Worm (Caenorhabditis elegans) whole organism, young adult: ENCODE data around the gene C49C8.1.

ENCODE experiments used
- B0261.1 ChIP-seq: sonication (generic microtip); optimal IDR thresholded peaks from 2 replicates; lab custom pipeline; 2016; ENCODE audit warnings: mild to moderate bottlenecking, missing genetic modification characterization, moderate library complexity, missing compliant biosample characterization
- B0336.3 ChIP-seq: fragments of 200-800 bp; sonication (Bioruptor generic); IDR thresholded peaks from 2 replicates; pipeline ENCODE4 v1.3.6; 2022; ENCODE audit warnings: missing genetic modification characterization, missing compliant biosample characterization
- C17E4.6 ChIP-seq: fragments of 200-800 bp; sonication (Bioruptor generic); IDR thresholded peaks from 2 replicates; pipeline ENCODE4 v1.3.6; 2022; ENCODE audit warnings: missing genetic modification reagents, missing genetic modification characterization, missing compliant biosample characterization
- D2030.7 ChIP-seq: fragments of 200-800 bp; sonication (Bioruptor generic); IDR thresholded peaks from 2 replicates; pipeline ENCODE4 v1.3.6; 2022; ENCODE audit warnings: missing genetic modification reagents, missing genetic modification characterization, missing compliant biosample characterization
- F55B11.4 ChIP-seq: sonication (generic microtip); optimal IDR thresholded peaks from 2 replicates; lab custom pipeline; 2016; ENCODE audit warnings: missing compliant biosample characterization, missing genetic modification characterization, borderline replicate concordance; ENCODE audit not compliant: insufficient read depth
- F57A8.1 ChIP-seq: fragments of 200-800 bp; sonication (Bioruptor generic); optimal IDR thresholded peaks from 2 replicates; lab custom pipeline; 2018; ENCODE audit warnings: mild to moderate bottlenecking, missing genetic modification characterization, moderate library complexity, missing compliant biosample characterization
- T07F8.4 ChIP-seq: sonication (generic microtip); optimal IDR thresholded peaks from 2 replicates; lab custom pipeline; 2016; ENCODE audit warnings: mild to moderate bottlenecking, missing genetic modification characterization, moderate library complexity, missing compliant biosample characterization
- T26A5.8 ChIP-seq: sonication (generic microtip); optimal IDR thresholded peaks from 2 replicates; lab custom pipeline; 2016; ENCODE audit warnings: missing genetic modification characterization, missing compliant biosample characterization
- ama-1 ChIP-seq, 3 experiments: fragments of 150-350 bp in 1 of 3; sonication (generic microtip) in 2 of 3; optimal IDR thresholded peaks; 2 replicates each; lab custom pipeline; 2014 to 2018; ENCODE audit warnings: missing biosample characterization in 2 of 3, missing genetic modification characterization in 2 of 3, missing genetic modification reagents in 2 of 3
- atf-7 ChIP-seq: sonication (generic microtip); optimal IDR thresholded peaks from 2 replicates; lab custom pipeline; 2017; ENCODE audit warnings: mild to moderate bottlenecking, missing genetic modification characterization, missing compliant biosample characterization
- attf-3 ChIP-seq: fragments of 200-800 bp; sonication (Bioruptor generic); conservative IDR thresholded peaks from 2 replicates; pipeline ENCODE4 v1.3.6; 2022; ENCODE audit warnings: missing genetic modification reagents, missing genetic modification characterization, missing compliant biosample characterization
- attf-5 ChIP-seq: fragments of 200-800 bp; sonication (Bioruptor generic); optimal IDR thresholded peaks from 2 replicates; lab custom pipeline; 2018; ENCODE audit warnings: mild to moderate bottlenecking, missing genetic modification characterization, missing compliant biosample characterization
- bed-1 ChIP-seq: fragments of 200-800 bp; sonication (Bioruptor generic); IDR thresholded peaks from 2 replicates; pipeline ENCODE4 v1.3.6; 2022; ENCODE audit warnings: missing genetic modification reagents, missing genetic modification characterization, missing compliant biosample characterization
- cebp-1 ChIP-seq, 2 experiments: fragments of 200-800 bp in 1 of 2; sonication (Bioruptor generic) in 1 of 2; sonication (generic microtip) in 1 of 2; IDR thresholded peaks in 1 of 2; optimal IDR thresholded peaks in 1 of 2; 2 replicates each; pipeline versions ENCODE4 v1.3.6 to Lab custom; 2017 to 2022; ENCODE audit warnings: missing compliant biosample characterization in 2 of 2, missing genetic modification characterization in 2 of 2, mild to moderate bottlenecking in 1 of 2, missing genetic modification reagents in 1 of 2, moderate library complexity in 1 of 2
- cebp-2 ChIP-seq: fragments of 200-800 bp; sonication (Bioruptor generic); IDR thresholded peaks from 2 replicates; pipeline ENCODE4 v1.3.6; 2022; ENCODE audit warnings: missing genetic modification characterization, missing compliant biosample characterization
- ceh-79 ChIP-seq: sonication (generic microtip); optimal IDR thresholded peaks from 2 replicates; lab custom pipeline; 2017; ENCODE audit warnings: mild to moderate bottlenecking, missing genetic modification characterization, missing compliant biosample characterization
- die-1 ChIP-seq: sonication (generic microtip); optimal IDR thresholded peaks from 2 replicates; lab custom pipeline; 2016; ENCODE audit warnings: missing genotype, mild to moderate bottlenecking, missing genetic modification characterization, missing compliant biosample characterization
- efl-1 ChIP-seq: fragments of 150-350 bp; optimal IDR thresholded peaks from 2 replicates; lab custom pipeline; 2014; ENCODE audit warnings: missing biosample characterization, missing genetic modification reagents, missing genetic modification characterization
- ets-4 ChIP-seq: fragments of 200-800 bp; sonication (Bioruptor generic); optimal IDR thresholded peaks from 2 replicates; lab custom pipeline; 2018; ENCODE audit warnings: mild to moderate bottlenecking, missing genetic modification characterization, missing compliant biosample characterization
- hlh-12 ChIP-seq: sonication (generic microtip); optimal IDR thresholded peaks from 2 replicates; lab custom pipeline; 2016; ENCODE audit warnings: missing genetic modification characterization, missing compliant biosample characterization
- let-607 ChIP-seq, 2 experiments: fragments of 200-800 bp in 1 of 2; sonication (Bioruptor generic) in 1 of 2; sonication (generic microtip) in 1 of 2; optimal IDR thresholded peaks; 2 replicates each; lab custom pipeline; 2016 to 2018; ENCODE audit warnings: mild to moderate bottlenecking in 2 of 2, missing compliant biosample characterization in 2 of 2, missing genetic modification characterization in 2 of 2, moderate library complexity in 2 of 2, missing genotype in 1 of 2
- lin-26 ChIP-seq: fragments of 200-800 bp; sonication (Bioruptor generic); IDR thresholded peaks from 2 replicates; pipeline ENCODE4 v1.3.6; 2022; ENCODE audit warnings: missing genetic modification reagents, missing genetic modification characterization, missing compliant biosample characterization
- lin-40 ChIP-seq: sonication (generic microtip); optimal IDR thresholded peaks from 2 replicates; lab custom pipeline; 2016; ENCODE audit warnings: missing genetic modification characterization, mild to moderate bottlenecking, missing compliant biosample characterization, missing genotype, missing genetic modification reagents
- lir-1 ChIP-seq: fragments of 200-800 bp; sonication (Bioruptor generic); conservative IDR thresholded peaks from 2 replicates; pipeline ENCODE4 v1.3.6; 2022; ENCODE audit warnings: missing genetic modification reagents, missing genetic modification characterization, missing compliant biosample characterization
- lsy-27 ChIP-seq: sonication (generic microtip); optimal IDR thresholded peaks from 2 replicates; lab custom pipeline; 2017; ENCODE audit warnings: missing genetic modification characterization, mild to moderate bottlenecking, missing compliant biosample characterization, antibody characterized with exemption, missing genotype, borderline replicate concordance; ENCODE audit not compliant: insufficient read depth
- madf-10 ChIP-seq: sonication (generic microtip); optimal IDR thresholded peaks from 2 replicates; lab custom pipeline; 2016; ENCODE audit warnings: mild to moderate bottlenecking, missing genetic modification characterization, missing compliant biosample characterization
- madf-3 ChIP-seq: fragments of 200-800 bp; sonication (Bioruptor generic); IDR thresholded peaks from 2 replicates; pipeline ENCODE4 v1.3.6; 2022; ENCODE audit warnings: missing genetic modification reagents, missing genetic modification characterization, missing compliant biosample characterization
- mcd-1 ChIP-seq: fragments of 200-800 bp; sonication (Bioruptor generic); IDR thresholded peaks from 2 replicates; pipeline ENCODE4 v1.3.6; 2022; ENCODE audit warnings: missing genetic modification reagents, missing genetic modification characterization, missing compliant biosample characterization
- nfya-1 ChIP-seq: sonication (generic microtip); optimal IDR thresholded peaks from 2 replicates; lab custom pipeline; 2017; ENCODE audit warnings: antibody characterized with exemption, missing compliant biosample characterization, missing genetic modification characterization, borderline replicate concordance; ENCODE audit not compliant: insufficient read depth
- nhr-27 ChIP-seq: fragments of 200-800 bp; sonication (Bioruptor generic); optimal IDR thresholded peaks from 2 replicates; lab custom pipeline; 2018; ENCODE audit warnings: mild to moderate bottlenecking, missing genetic modification characterization, moderate library complexity, missing compliant biosample characterization
- nhr-80 ChIP-seq: sonication (generic microtip); optimal IDR thresholded peaks from 2 replicates; lab custom pipeline; 2016; ENCODE audit warnings: missing genetic modification characterization, missing compliant biosample characterization
- sea-2 ChIP-seq: fragments of 200-800 bp; sonication (Bioruptor generic); IDR thresholded peaks from 2 replicates; pipeline ENCODE4 v1.3.6; 2022; ENCODE audit warnings: missing genetic modification characterization, missing compliant biosample characterization
- snpc-3.4 ChIP-seq: sonication (generic microtip); optimal IDR thresholded peaks from 2 replicates; lab custom pipeline; 2017; ENCODE audit warnings: missing genetic modification characterization, mild to moderate bottlenecking, missing compliant biosample characterization, antibody characterized with exemption, moderate library complexity, missing genotype, missing genetic modification reagents
- tbp1 ChIP-seq: fragments of 200-800 bp; sonication (Bioruptor generic); optimal IDR thresholded peaks from 2 replicates; lab custom pipeline; 2018; ENCODE audit warnings: mild to moderate bottlenecking, missing genetic modification characterization, missing compliant biosample characterization

C49C8.1 gene

ce11 chrIV:8648502-8648901 is 5.9 kb upstream of the C49C8.1 start, which contains the start of gene cyp-33E1:
Gene cyp-33E1, minus strand, starts transcription at chrIV:8648602.
- TF ChIP-seq D2030.7 = no peak
- TF ChIP-seq let-607 (tag; optimal IDR thresholded peaks at IDR 0.05; lab: Kevin White, UChicago) = no peak
- no peak for TF ChIP-seq lsy-27 (tag; lab: Kevin White, UChicago)

- no peak for TF ChIP-seq madf-3 (GFP tag; lab: Robert Waterston, UW)
- peak; percentile 34 for TF ChIP-seq nhr-80
- TF ChIP-seq mcd-1 = no peak
These were observed 3.7 kb upstream of the C49C8.1 start, which contains the start of gene C49C8.2 for ce11 chrIV:8650696-8651095. Gene C49C8.2, plus strand, starts transcription at chrIV:8651088.

- TF ChIP-seq ama-1 (optimal IDR thresholded peaks at IDR 0.05; lab: Kevin White, UChicago) = no peak
- no peak for TF ChIP-seq ama-1 (GFP tag; optimal IDR thresholded peaks at IDR 0.05; lab: Kevin White, UChicago)
- TF ChIP-seq madf-3 (GFP tag; lab: Robert Waterston, UW) = no peak
- TF ChIP-seq cebp-1 (GFP tag; IDR thresholded peaks at IDR 0.05; lab: Robert Waterston, UW) = no peak
- no peak for TF ChIP-seq cebp-1 (tag; optimal IDR thresholded peaks at IDR 0.05; lab: Kevin White, UChicago)
- TF ChIP-seq nhr-27 (tag; lab: Kevin White, UChicago) = no peak
- TF ChIP-seq attf-3 (GFP tag; lab: Robert Waterston, UW) = no peak
- TF ChIP-seq nhr-80 = no peak
- TF ChIP-seq attf-5 (GFP tag; lab: Kevin White, UChicago) = no peak
- TF ChIP-seq F57A8.1 (GFP tag; lab: Kevin White, UChicago) = no peak
- TF ChIP-seq lir-1 (GFP tag; lab: Robert Waterston, UW) = no peak
- TF ChIP-seq bed-1 (GFP tag; lab: Robert Waterston, UW) = no peak
- TF ChIP-seq lin-40 (tag; lab: Kevin White, UChicago) = no peak
- no peak for TF ChIP-seq ceh-79 (tag; lab: Kevin White, UChicago)
- no peak for TF ChIP-seq C17E4.6
- no peak for TF ChIP-seq snpc-3.4 (tag; lab: Kevin White, UChicago)
- TF ChIP-seq B0336.3 (GFP tag; lab: Robert Waterston, UW) = no peak
- TF ChIP-seq sea-2 (GFP tag; lab: Robert Waterston, UW) = no peak
These were observed 2.5 kb upstream of the C49C8.1 start, which contains the start of gene C49C8.8 for ce11 chrIV:8651835-8652234. Gene C49C8.8, plus strand, starts transcription at chrIV:8652135.

ce11 chrIV:8653592-8653991 is 786 bp upstream of the C49C8.1 start, which contains the start of gene C49C8.5:
Gene C49C8.5, minus strand, starts transcription at chrIV:8653664.
- no peak for TF ChIP-seq ceh-79 (tag; lab: Kevin White, UChicago)
- TF ChIP-seq snpc-3.4 (tag; lab: Kevin White, UChicago) = no peak
- TF ChIP-seq lin-26 = no peak
- TF ChIP-seq efl-1 (GFP tag; lab: Kevin White, UChicago) = no peak
- no peak for TF ChIP-seq madf-3 (GFP tag; lab: Robert Waterston, UW)
- TF ChIP-seq T26A5.8 (tag; lab: Kevin White, UChicago) = no peak
- TF ChIP-seq die-1 (tag; lab: Kevin White, UChicago) = no peak
- no peak for TF ChIP-seq hlh-12 (tag; lab: Kevin White, UChicago)
- no peak for TF ChIP-seq ets-4
- no peak for TF ChIP-seq cebp-2 (GFP tag; lab: Robert Waterston, UW)
- TF ChIP-seq B0336.3 (GFP tag; lab: Robert Waterston, UW) = no peak
- TF ChIP-seq T07F8.4 = no peak
- no peak for TF ChIP-seq nfya-1 (tag; lab: Kevin White, UChicago)
- no peak for TF ChIP-seq F55B11.4
- TF ChIP-seq madf-10 (tag; lab: Kevin White, UChicago) = no peak
- TF ChIP-seq tbp1 = no peak
- TF ChIP-seq atf-7 (tag; lab: Kevin White, UChicago) = no peak
- TF ChIP-seq B0261.1 (tag; lab: Kevin White, UChicago) = no peak
- TF ChIP-seq, all 124 proteins: peak for 0
